Fruit fly (Drosophila melanogaster) whole organism, embryonic: ENCODE measurements around the gene yellow-e3.

Experiments
- Abd-B ChIP-seq: fragments of 200-800 bp; sonication (Bioruptor generic); optimal IDR thresholded peaks from 2 replicates; lab custom pipeline; 2018; ENCODE audit warnings: missing biosample characterization, mild to moderate bottlenecking, missing genetic modification characterization, moderate library complexity
- BEAF-32 ChIP-seq: fragments of 200-800 bp; sonication (Bioruptor generic); optimal IDR thresholded peaks from 3 replicates; lab custom pipeline; 2017; ENCODE audit warnings: missing biosample characterization, missing genetic modification characterization, mild to moderate bottlenecking, moderate library complexity, missing genetic modification reagents
- Bgb ChIP-seq: fragments of 200-800 bp; sonication (Bioruptor generic); IDR thresholded peaks from 2 replicates; pipeline ENCODE4 v1.3.6; 2022; ENCODE audit warnings: missing biosample characterization, missing genetic modification characterization; ENCODE audit not compliant: partially characterized antibody
- CG10274 ChIP-seq: fragments of 200-800 bp; sonication (Bioruptor generic); optimal IDR thresholded peaks from 3 replicates; lab custom pipeline; 2017; ENCODE audit warnings: missing biosample characterization, mild to moderate bottlenecking, missing genetic modification characterization
- CG12071 ChIP-seq: fragments of 200-800 bp; sonication (Bioruptor generic); optimal IDR thresholded peaks from 3 replicates; lab custom pipeline; 2018; ENCODE audit warnings: missing biosample characterization, mild to moderate bottlenecking, missing genetic modification characterization
- CG13287 ChIP-seq: fragments of 200-800 bp; sonication (Bioruptor generic); IDR thresholded peaks from 2 replicates; pipeline ENCODE4 v1.3.6; 2022; ENCODE audit warnings: missing biosample characterization, missing genetic modification characterization; ENCODE audit not compliant: partially characterized antibody
- CG17359 ChIP-seq: fragments of 200-800 bp; sonication (Bioruptor generic); optimal IDR thresholded peaks from 3 replicates; lab custom pipeline; 2018; ENCODE audit warnings: missing biosample characterization, mild to moderate bottlenecking, missing genetic modification characterization, moderate library complexity
- CG2120 ChIP-seq: fragments of 200-800 bp; sonication (Bioruptor generic); optimal IDR thresholded peaks from 3 replicates; lab custom pipeline; 2016; ENCODE audit warnings: missing biosample characterization, missing genetic modification characterization
- CG3065 ChIP-seq: fragments of 200-800 bp; sonication (Bioruptor generic); optimal IDR thresholded peaks from 2 replicates; lab custom pipeline; 2016; ENCODE audit warnings: missing biosample characterization, missing genetic modification characterization
- CG34376 ChIP-seq: fragments of 200-800 bp; sonication (Bioruptor generic); optimal IDR thresholded peaks from 2 replicates; lab custom pipeline; 2018; ENCODE audit warnings: missing biosample characterization, mild to moderate bottlenecking, missing genetic modification characterization
- CG3847 ChIP-seq: fragments of 200-800 bp; sonication (Bioruptor generic); IDR thresholded peaks from 2 replicates; pipeline ENCODE4 v1.3.6; 2022; ENCODE audit warnings: missing biosample characterization, missing genetic modification characterization
- CG4282 ChIP-seq: fragments of 200-800 bp; sonication (Bioruptor generic); optimal IDR thresholded peaks from 2 replicates; lab custom pipeline; 2016; ENCODE audit warnings: missing biosample characterization, missing genetic modification characterization
- CG4328 ChIP-seq: fragments of 200-800 bp; sonication (Bioruptor generic); optimal IDR thresholded peaks from 3 replicates; lab custom pipeline; 2017; ENCODE audit warnings: missing biosample characterization, missing genetic modification reagents, missing genetic modification characterization
- CG6272 ChIP-seq: fragments of 200-800 bp; sonication (Bioruptor generic); IDR thresholded peaks from 2 replicates; pipeline ENCODE4 v1.3.6; 2022; ENCODE audit warnings: missing biosample characterization, missing genetic modification characterization
- CG6791 ChIP-seq: fragments of 200-800 bp; sonication (Bioruptor generic); IDR thresholded peaks from 3 replicates; pipeline ENCODE4 v1.3.6; 2022; ENCODE audit warnings: missing biosample characterization, missing genetic modification characterization; ENCODE audit not compliant: partially characterized antibody
- CG7556 ChIP-seq: fragments of 200-800 bp; sonication (Bioruptor generic); optimal IDR thresholded peaks from 2 replicates; lab custom pipeline; 2017; ENCODE audit warnings: missing biosample characterization, mild to moderate bottlenecking, missing genetic modification characterization
- CG8478 ChIP-seq: fragments of >200 bp; optimal IDR thresholded peaks from 2 replicates; lab custom pipeline; 2018
- CG9876 ChIP-seq: fragments of 200-800 bp; sonication (Bioruptor generic); optimal IDR thresholded peaks from 2 replicates; lab custom pipeline; 2016; ENCODE audit warnings: missing biosample characterization, missing genetic modification characterization
- CHES-1-like ChIP-seq: fragments of 200-800 bp; sonication (Bioruptor generic); optimal IDR thresholded peaks from 2 replicates; lab custom pipeline; 2016; ENCODE audit warnings: missing biosample characterization, missing genetic modification characterization
- CkIIα-i1 ChIP-seq: fragments of 200-800 bp; sonication (Bioruptor generic); IDR thresholded peaks from 2 replicates; pipeline ENCODE4 v1.3.6; 2022; ENCODE audit warnings: missing biosample characterization, missing genetic modification characterization
- CoRest ChIP-seq: fragments of 200-800 bp; sonication (Bioruptor generic); optimal IDR thresholded peaks from 3 replicates; lab custom pipeline; 2018; ENCODE audit warnings: missing biosample characterization, mild to moderate bottlenecking, missing genetic modification characterization, moderate library complexity
- Ets65A ChIP-seq: fragments of 200-800 bp; sonication (Bioruptor generic); peaks from one replicate; lab custom pipeline; 2016; ENCODE audit warnings: missing biosample characterization, missing genetic modification characterization
- Gsc ChIP-seq: fragments of 200-800 bp; sonication (Bioruptor generic); IDR thresholded peaks from 2 replicates; pipeline ENCODE4 v1.3.6; 2022; ENCODE audit warnings: missing biosample characterization, missing genetic modification characterization
- Hr3 ChIP-seq: fragments of 200-800 bp; sonication (Bioruptor generic); optimal IDR thresholded peaks from 3 replicates; lab custom pipeline; 2016; ENCODE audit warnings: missing biosample characterization, missing genetic modification characterization
- Lhr ChIP-seq: fragments of 200-800 bp; sonication (Bioruptor generic); optimal IDR thresholded peaks from 3 replicates; lab custom pipeline; 2017; ENCODE audit warnings: mild to moderate bottlenecking, missing biosample characterization, missing genetic modification reagents, missing genetic modification characterization
- NK7.1 ChIP-seq: fragments of 200-800 bp; sonication (Bioruptor generic); optimal IDR thresholded peaks from 3 replicates; lab custom pipeline; 2016; ENCODE audit warnings: missing biosample characterization, missing genetic modification characterization
- Nf-YA ChIP-seq: fragments of 200-800 bp; sonication (Bioruptor generic); IDR thresholded peaks from 2 replicates; pipeline ENCODE4 v1.3.6; 2022; ENCODE audit warnings: missing biosample characterization, missing genetic modification characterization
- Nf-YB ChIP-seq: fragments of 200-800 bp; sonication (Bioruptor generic); optimal IDR thresholded peaks from 3 replicates; lab custom pipeline; 2019; ENCODE audit warnings: missing biosample characterization, mild to moderate bottlenecking, missing genetic modification characterization, moderate library complexity
- Ptx1 ChIP-seq: fragments of 200-800 bp; sonication (Bioruptor generic); IDR thresholded peaks from 2 replicates; pipeline ENCODE4 v1.3.6; 2022; ENCODE audit warnings: missing biosample characterization, missing genetic modification characterization
- Sry-β ChIP-seq: fragments of 200-800 bp; sonication (Bioruptor generic); optimal IDR thresholded peaks from 2 replicates; lab custom pipeline; 2018; ENCODE audit warnings: missing biosample characterization, mild to moderate bottlenecking, missing genetic modification characterization, moderate library complexity
- ato ChIP-seq: fragments of 200-800 bp; sonication (Bioruptor generic); IDR thresholded peaks from 2 replicates; pipeline ENCODE4 v1.3.6; 2022; ENCODE audit warnings: missing biosample characterization, missing genetic modification characterization; ENCODE audit not compliant: partially characterized antibody
- cad ChIP-seq: fragments of >200 bp; optimal IDR thresholded peaks from 2 replicates; lab custom pipeline; 2017; ENCODE audit warnings: missing biosample characterization, missing genetic modification characterization
- corto ChIP-seq: fragments of 200-800 bp; sonication (Bioruptor generic); optimal IDR thresholded peaks from 2 replicates; lab custom pipeline; 2016; ENCODE audit warnings: missing biosample characterization, mild to moderate bottlenecking, missing genetic modification characterization, moderate library complexity
- eve ChIP-seq, 2 experiments: fragments of >200 bp; optimal IDR thresholded peaks; 2 replicates each; lab custom pipeline; 2017; ENCODE audit warnings: missing biosample characterization in 2 of 2, missing genetic modification characterization in 2 of 2
- exex ChIP-seq: fragments of 200-800 bp; sonication (Bioruptor generic); optimal IDR thresholded peaks from 4 replicates; lab custom pipeline; 2018; ENCODE audit warnings: missing biosample characterization, mild to moderate bottlenecking, missing genetic modification characterization, moderate library complexity
- fu2 ChIP-seq: fragments of 200-800 bp; sonication (Bioruptor generic); optimal IDR thresholded peaks from 2 replicates; lab custom pipeline; 2016; ENCODE audit warnings: missing biosample characterization, missing genetic modification characterization
- insv ChIP-seq, 2 experiments: fragments of 200-800 bp; sonication (Bioruptor generic); optimal IDR thresholded peaks; 3 replicates each; lab custom pipeline; 2016 to 2018; ENCODE audit warnings: missing biosample characterization in 2 of 2, missing genetic modification characterization in 2 of 2
- inv ChIP-seq: fragments of 200-800 bp; sonication (Bioruptor generic); IDR thresholded peaks from 2 replicates; pipeline ENCODE4 v1.3.6; 2022; ENCODE audit warnings: missing biosample characterization, missing genetic modification characterization; ENCODE audit not compliant: partially characterized antibody
- knrl ChIP-seq: fragments of 200-800 bp; sonication (Bioruptor generic); IDR thresholded peaks from 3 replicates; pipeline ENCODE4 v1.3.6; 2022; ENCODE audit warnings: missing biosample characterization, missing genetic modification characterization; ENCODE audit not compliant: partially characterized antibody
- lov ChIP-seq, 2 experiments: fragments of 200-800 bp in 1 of 2; fragments of >200 bp in 1 of 2; sonication (Bioruptor generic) in 1 of 2; IDR thresholded peaks in 1 of 2; optimal IDR thresholded peaks in 1 of 2; 2 replicates in 1 of 2; 3 replicates in 1 of 2; pipeline versions ENCODE4 v1.3.6 to Lab custom; 2017 to 2022; ENCODE audit warnings: missing biosample characterization in 1 of 2, missing genetic modification characterization in 1 of 2
- nom ChIP-seq: fragments of 200-800 bp; sonication (Bioruptor generic); optimal IDR thresholded peaks from 2 replicates; lab custom pipeline; 2017; ENCODE audit warnings: missing biosample characterization, missing genetic modification characterization, mild to moderate bottlenecking, moderate library complexity, missing genetic modification reagents
- otp ChIP-seq: fragments of 200-800 bp; sonication (Bioruptor generic); IDR thresholded peaks from 3 replicates; pipeline ENCODE4, ENCODE4 v1.3.6; 2022; ENCODE audit warnings: missing biosample characterization, missing genetic modification characterization
- pho ChIP-seq: fragments of 200-800 bp; sonication (Bioruptor generic); optimal IDR thresholded peaks from 2 replicates; lab custom pipeline; 2016; ENCODE audit warnings: missing biosample characterization, missing genetic modification characterization
- ranshi ChIP-seq: fragments of 200-800 bp; sonication (Bioruptor generic); IDR thresholded peaks from 2 replicates; pipeline ENCODE4 v1.3.6; 2022; ENCODE audit warnings: missing biosample characterization, missing genetic modification characterization
- seq ChIP-seq: fragments of 200-800 bp; sonication (Bioruptor generic); IDR thresholded peaks from 2 replicates; pipeline ENCODE4 v1.3.6; 2022; ENCODE audit warnings: missing biosample characterization, missing genetic modification characterization
- sim ChIP-seq: fragments of 200-800 bp; sonication (Bioruptor generic); IDR thresholded peaks from 2 replicates; pipeline ENCODE4 v1.3.6; 2022; ENCODE audit warnings: missing biosample characterization, missing genetic modification characterization
- slbo ChIP-seq: fragments of 200-800 bp; sonication (Bioruptor generic); IDR thresholded peaks from 2 replicates; pipeline ENCODE4 v1.3.6; 2022; ENCODE audit warnings: missing biosample characterization, missing genetic modification characterization
- so ChIP-seq: fragments of 200-800 bp; sonication (Bioruptor generic); IDR thresholded peaks from 3 replicates; pipeline ENCODE4 v1.3.6; 2022; ENCODE audit warnings: missing biosample characterization, missing genetic modification characterization
- tup ChIP-seq: fragments of 200-800 bp; sonication (Bioruptor generic); optimal IDR thresholded peaks from 2 replicates; lab custom pipeline; 2016; ENCODE audit warnings: missing biosample characterization, mild to moderate bottlenecking, missing genetic modification characterization, moderate library complexity
- vfl ChIP-seq: fragments of 200-800 bp; sonication (Bioruptor generic); optimal IDR thresholded peaks from 2 replicates; lab custom pipeline; 2016; ENCODE audit warnings: missing biosample characterization, missing genetic modification characterization

The yellow-e3 gene

dm6 chr3R:13406898-13407297, 2.2 kb upstream of the yellow-e3 start, which contains the start of gene yellow-e2 (continued):
- no peak for TF ChIP-seq CG6272 (GFP tag; lab: Robert Waterston, UW)
- TF ChIP-seq slbo (GFP tag; lab: Robert Waterston, UW), result no peak
- no peak for TF ChIP-seq CG17359 (tag; lab: Kevin White, UChicago)
- TF ChIP-seq Nf-YA, result no peak
- no peak for TF ChIP-seq seq (GFP tag; lab: Robert Waterston, UW)
- no peak for TF ChIP-seq CoRest (tag; lab: Kevin White, UChicago)
- TF ChIP-seq ato (GFP tag; lab: Robert Waterston, UW), result no peak
- no peak for TF ChIP-seq fu2
- TF ChIP-seq CG8478 (lab: Kevin White, UChicago), result no peak
- no peak for TF ChIP-seq CG34376
- TF ChIP-seq CG12071 (GFP tag; lab: Kevin White, UChicago), result no peak
- peak in 1 of 2 experiments; percentile 25 for TF ChIP-seq insv (GFP tag; optimal IDR thresholded peaks at IDR 0.05; lab: Kevin White, UChicago)
- TF ChIP-seq Lhr (GFP tag; lab: Kevin White, UChicago), result no peak
- no peak for TF ChIP-seq CG4328 (GFP tag; lab: Kevin White, UChicago)
- no peak for TF ChIP-seq sim (GFP tag; lab: Robert Waterston, UW)
- TF ChIP-seq tup (GFP tag; lab: Kevin White, UChicago), result no peak
- no peak for TF ChIP-seq Ptx1 (GFP tag; lab: Robert Waterston, UW)
- no peak for TF ChIP-seq Abd-B
- no peak for TF ChIP-seq corto (GFP tag; lab: Kevin White, UChicago)
- no peak for TF ChIP-seq otp (GFP tag; lab: Robert Waterston, UW)
- TF ChIP-seq CG2120, result no peak
- TF ChIP-seq BEAF-32 (GFP tag; lab: Kevin White, UChicago), result no peak
- TF ChIP-seq, all 482 proteins: peak for 6

- peak; percentile 97 for TF ChIP-seq CG13287
- no peak for TF ChIP-seq Gsc
- peak; percentile 94 for TF ChIP-seq knrl (GFP tag; lab: Robert Waterston, UW)
- TF ChIP-seq CG10274 (GFP tag; lab: Kevin White, UChicago), result no peak
- TF ChIP-seq Nf-YB, result peak; percentile 3
- no peak for TF ChIP-seq ranshi (GFP tag; lab: Robert Waterston, UW)
- TF ChIP-seq CHES-1-like (GFP tag; lab: Kevin White, UChicago), result peak; percentile 68
- TF ChIP-seq pho (GFP tag; lab: Kevin White, UChicago), result peak; percentile 60
- TF ChIP-seq eve (GFP tag; optimal IDR thresholded peaks at IDR 0.05; lab: Kevin White, UChicago), result no peak
- TF ChIP-seq CG7556 (GFP tag; lab: Kevin White, UChicago), result no peak
- TF ChIP-seq cad (GFP tag; lab: Kevin White, UChicago), result no peak
- no peak for TF ChIP-seq lov (optimal IDR thresholded peaks at IDR 0.05; lab: Kevin White, UChicago)
- no peak for TF ChIP-seq lov (GFP tag; IDR thresholded peaks at IDR 0.05; lab: Robert Waterston, UW)
- peak; percentile 88 for TF ChIP-seq CG6791
- no peak for TF ChIP-seq vfl (GFP tag; lab: Kevin White, UChicago)
- TF ChIP-seq Bgb (GFP tag; lab: Robert Waterston, UW), result peak; percentile 92
- peak; percentile 15 for TF ChIP-seq exex (tag; lab: Kevin White, UChicago)
- TF ChIP-seq nom (GFP tag; lab: Kevin White, UChicago), result no peak
- TF ChIP-seq Hr3 (GFP tag; lab: Kevin White, UChicago), result no peak
- TF ChIP-seq CG9876 (GFP tag; lab: Kevin White, UChicago), result peak; percentile 57
- no peak for TF ChIP-seq CkIIα-i1 (GFP tag; lab: Robert Waterston, UW)
- peak; percentile 17 for TF ChIP-seq CG3065 (GFP tag; lab: Kevin White, UChicago)
- peak; percentile 31 for TF ChIP-seq Sry-β
- peak; percentile 98 for TF ChIP-seq Ets65A (GFP tag; lab: Kevin White, UChicago)
- 0 out of 3 replicates have a peak, but pooled peaks have one; percentile 22 for TF ChIP-seq so (GFP tag; lab: Robert Waterston, UW)
- TF ChIP-seq inv (GFP tag; lab: Robert Waterston, UW), result peak; percentile 89
- TF ChIP-seq CG3847 (GFP tag; lab: Robert Waterston, UW), result peak; percentile 86
- no peak for TF ChIP-seq CG4328 (GFP tag; lab: Kevin White, UChicago)
- TF ChIP-seq CG4282, result peak; percentile 6
- no peak for TF ChIP-seq NK7.1 (GFP tag; lab: Kevin White, UChicago)
These were observed 1.6 kb downstream of the yellow-e3 start, which contains the start of gene Dpm3 for dm6 chr3R:13403032-13403459. Dpm3 (minus strand) TSS chr3R:13403051.
